Fruit fly (Drosophila melanogaster) whole organism, pupa: ENCODE data around the gene CG1542.

Experiments
- CG12605 ChIP-seq: fragments of 200-800 bp; sonication (Bioruptor generic); IDR thresholded peaks from 2 replicates; pipeline ENCODE4 v1.3.6; 2022; ENCODE audit warnings: missing biosample characterization, missing genetic modification characterization
- CG13204 ChIP-seq: fragments of 200-800 bp; sonication (Bioruptor generic); optimal IDR thresholded peaks from 2 replicates; lab custom pipeline; 2018; ENCODE audit warnings: missing biosample characterization, mild to moderate bottlenecking, missing genetic modification characterization, moderate library complexity
- CG4496 ChIP-seq: fragments of 200-800 bp; sonication (Bioruptor generic); IDR thresholded peaks from 3 replicates; pipeline ENCODE4 v1.3.6; 2022; ENCODE audit warnings: missing biosample characterization, missing genetic modification characterization
- EcR ChIP-seq: fragments of 200-800 bp; sonication (Bioruptor generic); optimal IDR thresholded peaks from 3 replicates; lab custom pipeline; 2019; ENCODE audit warnings: missing biosample characterization, missing genetic modification characterization, mild to moderate bottlenecking, moderate library complexity, missing genetic modification reagents
- Ets98B ChIP-seq: fragments of 200-800 bp; sonication (Bioruptor generic); IDR thresholded peaks from 2 replicates; pipeline ENCODE4 v1.3.6; 2022; ENCODE audit warnings: missing biosample characterization, missing genetic modification characterization
- Pif1A ChIP-seq: fragments of 200-800 bp; sonication (Bioruptor generic); optimal IDR thresholded peaks from 3 replicates; lab custom pipeline; 2016; ENCODE audit warnings: missing biosample characterization, missing genetic modification characterization
- Pif1B ChIP-seq: fragments of 200-800 bp; sonication (Bioruptor generic); optimal IDR thresholded peaks from 3 replicates; lab custom pipeline; 2016; ENCODE audit warnings: missing biosample characterization, missing genetic modification characterization
- Snoo ChIP-seq: fragments of 200-800 bp; sonication (Bioruptor generic); optimal IDR thresholded peaks from 3 replicates; lab custom pipeline; 2017; ENCODE audit warnings: missing biosample characterization, mild to moderate bottlenecking, missing genetic modification characterization, inconsistent platforms
- fd96Ca ChIP-seq: fragments of 200-800 bp; sonication (Bioruptor generic); IDR thresholded peaks from 3 replicates; pipeline ENCODE4 v1.3.6; 2022; ENCODE audit warnings: missing biosample characterization, missing genetic modification characterization

DNA sequence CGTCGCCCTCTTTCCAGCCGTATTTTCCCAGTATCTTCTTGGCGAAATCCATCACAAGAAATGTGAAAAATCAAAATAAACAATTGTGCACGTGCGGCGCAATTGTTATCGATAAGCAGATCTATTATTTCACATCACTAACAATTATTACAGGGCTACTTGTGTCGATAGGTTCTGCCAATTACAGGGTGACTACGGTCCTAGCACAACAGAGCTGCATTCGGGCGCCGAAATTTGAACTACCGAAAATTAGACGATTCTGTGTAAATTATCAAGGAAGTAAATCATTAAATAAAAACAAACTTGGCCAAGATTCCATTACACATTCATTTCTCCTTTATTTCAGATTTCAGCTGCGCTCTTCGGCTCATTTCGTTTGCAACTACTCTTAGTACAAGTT, 2.6 kb downstream of the CG1542 start, which contains the start of gene CG15561:
- TF ChIP-seq Snoo (tag; lab: Kevin White, UChicago) = no peak
- no peak for TF ChIP-seq CG12605 (GFP tag; lab: Robert Waterston, UW)
- TF ChIP-seq CG13204 (GFP tag; lab: Kevin White, UChicago) = no peak
- TF ChIP-seq fd96Ca (GFP tag; lab: Robert Waterston, UW) = no peak
- TF ChIP-seq Pif1B = no peak
- no peak for TF ChIP-seq CG4496
- no peak for TF ChIP-seq EcR
- TF ChIP-seq Ets98B = no peak
- no peak for TF ChIP-seq Pif1A (GFP tag; lab: Kevin White, UChicago)
